Worm (Caenorhabditis elegans) whole organism, midembryonic: ENCODE results near the gene tax-6.

Source experiments
- T22C8.4 ChIP-seq: fragments of 200-800 bp; sonication (Bioruptor generic); IDR thresholded peaks from 2 replicates; pipeline ENCODE4 v1.3.6; 2022; ENCODE audit warnings: missing genetic modification characterization, missing compliant biosample characterization
- cog-1 ChIP-seq: sonication (generic microtip); optimal IDR thresholded peaks from 2 replicates; lab custom pipeline; 2016; ENCODE audit warnings: missing genetic modification characterization, missing compliant biosample characterization
- flt-1 ChIP-seq: fragments of 200-800 bp; sonication (Bioruptor generic); IDR thresholded peaks from 2 replicates; pipeline ENCODE4 v1.3.6; 2022; ENCODE audit warnings: missing genetic modification characterization, missing compliant biosample characterization
- klf-2 ChIP-seq: fragments of 200-800 bp; sonication (Bioruptor generic); conservative IDR thresholded peaks from 2 replicates; pipeline ENCODE4 v1.3.6; 2022; ENCODE audit warnings: missing genetic modification reagents, missing genetic modification characterization, missing compliant biosample characterization
- med-1 ChIP-seq: sonication (generic microtip); optimal IDR thresholded peaks from 2 replicates; lab custom pipeline; 2017; ENCODE audit warnings: missing genetic modification characterization, mild to moderate bottlenecking, missing compliant biosample characterization, antibody characterized with exemption, missing genetic modification reagents; ENCODE audit not compliant: insufficient read depth
- ref-1 ChIP-seq: fragments of 200-800 bp; sonication (Bioruptor generic); conservative IDR thresholded peaks from 2 replicates; pipeline ENCODE4 v1.3.6; 2022; ENCODE audit warnings: missing genetic modification reagents, missing genetic modification characterization, missing compliant biosample characterization
- tab-1 ChIP-seq: fragments of 200-800 bp; sonication (Bioruptor generic); IDR thresholded peaks from 2 replicates; pipeline ENCODE4 v1.3.6; 2022; ENCODE audit warnings: missing genetic modification characterization, missing compliant biosample characterization
- ztf-23 ChIP-seq: fragments of 200-800 bp; sonication (Bioruptor generic); IDR thresholded peaks from 2 replicates; pipeline ENCODE4 v1.3.6; 2022; ENCODE audit warnings: missing genetic modification reagents, missing genetic modification characterization, missing compliant biosample characterization
- ztf-29 ChIP-seq: fragments of 200-800 bp; sonication (Bioruptor generic); IDR thresholded peaks from 2 replicates; pipeline ENCODE4 v1.3.6; 2022; ENCODE audit warnings: missing genetic modification reagents, missing genetic modification characterization, missing compliant biosample characterization

DNA sequence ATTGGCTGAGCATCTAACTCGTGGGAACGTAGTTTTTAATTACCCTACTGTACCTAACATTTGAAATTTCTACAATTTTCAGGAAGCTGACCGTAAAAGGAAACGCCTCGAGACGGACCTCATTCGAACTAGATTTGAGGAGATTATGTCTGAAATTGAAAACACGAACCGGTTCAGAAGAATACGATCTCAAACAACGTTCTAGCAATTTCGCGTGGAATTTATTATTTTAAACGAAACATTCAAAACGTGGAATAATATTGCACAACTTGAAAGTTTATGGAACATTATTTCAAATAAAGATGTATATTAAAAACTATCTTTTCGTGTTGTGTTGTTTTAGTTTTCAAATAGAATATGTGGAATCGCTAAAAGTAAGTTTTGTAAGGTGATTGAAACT lies 57.9 kb downstream of the tax-6 start, which contains the start of gene F13B12.7:
- TF ChIP-seq klf-2 (no peak), ref-1 (GFP tag; lab: Robert Waterston, UW) (no peak), tab-1 (GFP tag; lab: Robert Waterston, UW) (no peak), cog-1 (no peak), flt-1 (GFP tag; lab: Robert Waterston, UW) (no peak), ztf-29 (GFP tag; lab: Robert Waterston, UW) (no peak), ztf-23 (no peak), T22C8.4 (GFP tag; lab: Robert Waterston, UW) (no peak), med-1 (GFP tag; lab: Kevin White, UChicago) (no peak)
